Worm (Caenorhabditis elegans) whole organism, mixed stage, embryonic: Measurements from ENCODE around the gene chil-27.

ENCODE experiments used
- lsy-2 ChIP-seq: fragments of 150-350 bp; optimal IDR thresholded peaks from 2 replicates; lab custom pipeline; 2014; ENCODE audit warnings: missing biosample characterization, missing genetic modification characterization
- nhr-12 ChIP-seq: fragments of 150-350 bp; optimal IDR thresholded peaks from 2 replicates; lab custom pipeline; 2014; ENCODE audit warnings: missing biosample characterization, missing genetic modification characterization
- nhr-76 ChIP-seq: sonication (generic microtip); optimal IDR thresholded peaks from 2 replicates; lab custom pipeline; 2017; ENCODE audit warnings: missing biosample characterization, missing genetic modification characterization

DNA sequence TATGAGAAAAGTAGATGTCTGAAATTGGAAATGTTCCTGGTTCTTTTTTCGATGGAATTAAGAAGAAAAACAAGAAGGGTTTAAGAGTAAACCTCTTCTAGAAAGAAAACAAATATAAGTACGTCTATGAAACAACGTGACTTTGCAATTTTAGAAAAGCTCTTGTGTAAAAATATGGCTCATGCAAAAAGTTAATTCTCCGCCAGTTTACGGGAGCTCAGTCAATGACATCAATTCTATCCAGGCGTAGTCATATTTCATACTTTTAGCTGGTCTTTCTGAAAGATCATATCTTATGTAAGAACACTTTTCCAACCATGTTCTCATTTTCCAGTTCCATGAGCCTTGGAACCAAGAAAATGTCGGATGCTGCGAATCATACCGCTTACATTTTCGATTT is 12.3 kb downstream of the chil-27 start:
- no peak for TF ChIP-seq lsy-2
- no peak for TF ChIP-seq nhr-12 (tag; lab: Kevin White, UChicago)
- TF ChIP-seq nhr-76, result no peak
